Fruit fly (Drosophila melanogaster): ENCODE measurements around the gene Eip63F-1.

Gene Eip63F-1

dm6 chr3L:3960877-3961417, 25.5 kb upstream of the Eip63F-1 start:
- TF ChIP-seq CG8478 (optimal IDR thresholded peaks at IDR 0.05): no peak
- TF ChIP-seq EcR (GFP tag; optimal IDR thresholded peaks at IDR 0.05): no peak
- TF ChIP-seq Dll (optimal IDR thresholded peaks at IDR 0.05): no peak
- TF ChIP-seq usp (GFP tag; optimal IDR thresholded peaks at IDR 0.05): no peak
- no peak for TF ChIP-seq pan (optimal IDR thresholded peaks at IDR 0.05)

- TF ChIP-seq psq (optimal IDR thresholded peaks at IDR 0.05) (no peak), usp (GFP tag; optimal IDR thresholded peaks at IDR 0.05) (no peak), CG8478 (optimal IDR thresholded peaks at IDR 0.05) (no peak), EcR (GFP tag; optimal IDR thresholded peaks at IDR 0.05) (no peak), Dll (optimal IDR thresholded peaks at IDR 0.05) (no peak), pan (optimal IDR thresholded peaks at IDR 0.05) (no peak)
These were observed 17.1 kb upstream of the Eip63F-1 start, which contains the start of gene CG14984 for dm6 chr3L:3952468-3952867. Gene CG14984 (minus strand): TSS chr3L:3952550.

- TF ChIP-seq psq (optimal IDR thresholded peaks at IDR 0.05) (no peak), EcR (GFP tag; optimal IDR thresholded peaks at IDR 0.05) (no peak), CG8478 (optimal IDR thresholded peaks at IDR 0.05) (no peak), Dll (optimal IDR thresholded peaks at IDR 0.05) (no peak), pan (optimal IDR thresholded peaks at IDR 0.05) (no peak), usp (GFP tag; optimal IDR thresholded peaks at IDR 0.05) (no peak)
These were observed 16.5 kb upstream of the Eip63F-1 start for dm6 chr3L:3951875-3952274.

dm6 chr3L:3949205-3949604, 13.8 kb upstream of the Eip63F-1 start, which contains the start of gene CG14983:
Gene CG14983 (minus strand): TSS chr3L:3949305.
- TF ChIP-seq CG8478 (optimal IDR thresholded peaks at IDR 0.05) (no peak), EcR (GFP tag; optimal IDR thresholded peaks at IDR 0.05) (no peak), psq (optimal IDR thresholded peaks at IDR 0.05) (no peak), pan (optimal IDR thresholded peaks at IDR 0.05) (no peak), usp (GFP tag; optimal IDR thresholded peaks at IDR 0.05) (no peak), Dll (optimal IDR thresholded peaks at IDR 0.05) (no peak)

- TF ChIP-seq psq (optimal IDR thresholded peaks at IDR 0.05) (no peak), EcR (GFP tag; optimal IDR thresholded peaks at IDR 0.05) (no peak), pan (optimal IDR thresholded peaks at IDR 0.05) (no peak), usp (GFP tag; optimal IDR thresholded peaks at IDR 0.05) (no peak), Dll (optimal IDR thresholded peaks at IDR 0.05) (no peak), CG8478 (optimal IDR thresholded peaks at IDR 0.05) (no peak)
These were observed 12.0 kb upstream of the Eip63F-1 start, which contains the start of gene CG10853 for dm6 chr3L:3947301-3947941. Gene CG10853 (plus strand): TSS chr3L:3947891.

- TF ChIP-seq EcR (GFP tag; optimal IDR thresholded peaks at IDR 0.05) (no peak), pan (optimal IDR thresholded peaks at IDR 0.05) (no peak), psq (optimal IDR thresholded peaks at IDR 0.05) (no peak), CG8478 (optimal IDR thresholded peaks at IDR 0.05) (no peak), Dll (optimal IDR thresholded peaks at IDR 0.05) (no peak), usp (GFP tag; optimal IDR thresholded peaks at IDR 0.05) (no peak)
These were observed 7.0 kb upstream of the Eip63F-1 start, which contains the start of the genes CG10863 and CG14982 for dm6 chr3L:3942241-3943028. Gene CG10863 (minus strand): TSS chr3L:3942465. Gene CG14982 (plus strand): TSS chr3L:3942710.

dm6 chr3L:3940075-3940819, 4.8 kb upstream of the Eip63F-1 start, which contains the start of gene CG12766:
Gene CG12766 (minus strand): TSS chr3L:3940125.
- no peak for TF ChIP-seq pan (optimal IDR thresholded peaks at IDR 0.05)
- TF ChIP-seq EcR (GFP tag; optimal IDR thresholded peaks at IDR 0.05): no peak

dm6 chr3L:3937806-3938205, 2.4 kb upstream of the Eip63F-1 start, which contains the start of gene CG10866:
Gene CG10866 (minus strand): TSS chr3L:3937992.
- no peak for TF ChIP-seq usp (GFP tag; optimal IDR thresholded peaks at IDR 0.05)
- no peak for TF ChIP-seq Dll (optimal IDR thresholded peaks at IDR 0.05)
- TF ChIP-seq psq (optimal IDR thresholded peaks at IDR 0.05): no peak
- TF ChIP-seq pan (optimal IDR thresholded peaks at IDR 0.05): no peak
- no peak for TF ChIP-seq EcR (GFP tag; optimal IDR thresholded peaks at IDR 0.05)
- TF ChIP-seq CG8478 (optimal IDR thresholded peaks at IDR 0.05): no peak

dm6 chr3L:3934110-3934509, 1.3 kb downstream of the Eip63F-1 start:
- TF ChIP-seq pan (optimal IDR thresholded peaks at IDR 0.05) (no peak), EcR (GFP tag; optimal IDR thresholded peaks at IDR 0.05) (peak in 1 of 2 experiments; percentile 39)

- TF ChIP-seq psq (optimal IDR thresholded peaks at IDR 0.05) (no peak), usp (GFP tag; optimal IDR thresholded peaks at IDR 0.05) (no peak), pan (optimal IDR thresholded peaks at IDR 0.05) (no peak), Dll (optimal IDR thresholded peaks at IDR 0.05) (no peak), CG8478 (optimal IDR thresholded peaks at IDR 0.05) (no peak), EcR (GFP tag; optimal IDR thresholded peaks at IDR 0.05) (no peak)
These were observed 1.8 kb downstream of the Eip63F-1 start for dm6 chr3L:3933599-3933998.

- TF ChIP-seq EcR (GFP tag; optimal IDR thresholded peaks at IDR 0.05): no peak
- no peak for TF ChIP-seq usp (GFP tag; optimal IDR thresholded peaks at IDR 0.05)
- TF ChIP-seq CG8478 (optimal IDR thresholded peaks at IDR 0.05): no peak
- TF ChIP-seq Dll (optimal IDR thresholded peaks at IDR 0.05): no peak
- no peak for TF ChIP-seq pan (optimal IDR thresholded peaks at IDR 0.05)
- TF ChIP-seq psq (optimal IDR thresholded peaks at IDR 0.05): no peak
These were observed 2.6 kb downstream of the Eip63F-1 start for dm6 chr3L:3932742-3933289.

Data from whole organism.